Fruit fly (Drosophila melanogaster): Measurements from ENCODE around the gene CG14669.

Gene CG14669

DNA sequence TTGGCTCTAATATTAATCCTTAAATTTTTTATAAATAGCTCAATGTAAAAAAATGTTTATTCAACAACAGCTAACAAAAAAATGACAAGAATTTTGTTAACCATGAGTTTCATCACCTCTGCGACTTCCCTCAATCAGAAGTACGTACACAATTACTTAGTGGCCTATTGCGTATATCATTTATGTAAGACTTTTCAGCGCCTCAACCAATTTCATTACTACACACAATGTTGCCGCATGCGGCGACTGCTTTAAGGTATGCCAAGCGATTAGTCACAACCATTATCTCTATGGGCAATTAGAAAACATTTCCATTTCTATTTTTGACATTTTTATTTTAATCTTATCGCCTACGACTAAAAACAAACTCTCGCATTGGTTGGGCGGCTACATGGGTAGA lies 44.3 kb downstream of the CG14669 start:
- TF ChIP-seq CG7101 (tag; optimal IDR thresholded peaks at IDR 0.05) (no peak), CG12768 (GFP tag; optimal IDR thresholded peaks at IDR 0.05) (no peak), CG14711 (tag; optimal IDR thresholded peaks at IDR 0.05) (no peak), cnc (optimal IDR thresholded peaks at IDR 0.05) (no peak), CG1620 (GFP tag; optimal IDR thresholded peaks at IDR 0.05) (no peak), cic (GFP tag; optimal IDR thresholded peaks at IDR 0.05) (no peak), CG11617 (GFP tag; optimal IDR thresholded peaks at IDR 0.05) (no peak), pad (GFP tag; optimal IDR thresholded peaks at IDR 0.05) (no peak), CG5204 (GFP tag; optimal IDR thresholded peaks at IDR 0.05) (no peak), Mnt (GFP tag; optimal IDR thresholded peaks at IDR 0.05) (no peak), CG33017 (tag; optimal IDR thresholded peaks at IDR 0.05) (no peak), CG7045 (GFP tag; optimal IDR thresholded peaks at IDR 0.05) (no peak), Hr96 (GFP tag; optimal IDR thresholded peaks at IDR 0.05) (no peak), bab1 (GFP tag; optimal IDR thresholded peaks at IDR 0.05) (no peak), ovo (GFP tag; optimal IDR thresholded peaks at IDR 0.05) (no peak), Clk (GFP tag; optimal IDR thresholded peaks at IDR 0.05) (no peak), tj (GFP tag; optimal IDR thresholded peaks at IDR 0.05) (no peak), kay (GFP tag; ENCODE audit: borderline replicate concordance) (no peak)

DNA sequence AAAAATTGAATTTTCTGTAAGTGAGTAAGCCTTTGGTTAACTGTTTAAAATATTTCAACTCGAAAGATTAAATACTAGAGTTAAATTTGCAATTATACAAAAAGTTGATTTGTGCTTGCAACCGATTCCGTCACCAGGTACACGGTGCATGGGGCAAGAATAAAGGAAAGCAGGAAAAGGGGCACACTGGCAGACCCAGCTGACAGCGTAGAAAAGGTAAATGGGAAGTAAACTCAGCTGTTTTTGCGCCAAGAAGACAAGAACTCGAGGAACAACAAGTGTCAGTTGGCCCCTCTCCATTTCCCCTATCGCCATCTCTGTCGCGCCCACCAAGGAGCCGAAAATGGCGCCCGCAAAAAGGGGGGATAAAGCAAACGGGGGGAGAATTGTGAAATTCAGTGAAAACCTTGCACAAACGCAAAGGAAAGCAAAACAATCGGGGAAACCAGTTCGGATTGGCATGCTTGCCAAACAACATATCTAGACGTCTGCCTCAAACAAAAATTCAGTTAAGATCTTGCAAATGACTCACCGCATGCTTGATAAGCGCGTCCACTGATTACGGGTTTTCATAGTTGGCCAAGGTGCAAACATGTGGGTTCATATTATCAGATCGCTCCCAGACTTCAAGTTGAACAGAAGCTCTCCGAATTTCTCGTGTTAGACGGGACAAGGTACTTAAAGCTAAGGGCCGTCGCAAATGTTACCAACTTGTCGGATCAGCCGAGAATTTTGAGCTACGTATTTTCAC lies 49.0 kb downstream of the CG14669 start:
- TF ChIP-seq Hr96 (GFP tag; optimal IDR thresholded peaks at IDR 0.05) (no peak), Mnt (GFP tag; optimal IDR thresholded peaks at IDR 0.05) (no peak), tj (GFP tag; optimal IDR thresholded peaks at IDR 0.05) (peak; percentile 66), CG7045 (GFP tag; optimal IDR thresholded peaks at IDR 0.05) (no peak), pad (GFP tag; optimal IDR thresholded peaks at IDR 0.05) (peak; percentile 28), CG5204 (GFP tag; optimal IDR thresholded peaks at IDR 0.05) (no peak), Clk (GFP tag; optimal IDR thresholded peaks at IDR 0.05) (no peak), ovo (GFP tag; optimal IDR thresholded peaks at IDR 0.05) (no peak)

DNA sequence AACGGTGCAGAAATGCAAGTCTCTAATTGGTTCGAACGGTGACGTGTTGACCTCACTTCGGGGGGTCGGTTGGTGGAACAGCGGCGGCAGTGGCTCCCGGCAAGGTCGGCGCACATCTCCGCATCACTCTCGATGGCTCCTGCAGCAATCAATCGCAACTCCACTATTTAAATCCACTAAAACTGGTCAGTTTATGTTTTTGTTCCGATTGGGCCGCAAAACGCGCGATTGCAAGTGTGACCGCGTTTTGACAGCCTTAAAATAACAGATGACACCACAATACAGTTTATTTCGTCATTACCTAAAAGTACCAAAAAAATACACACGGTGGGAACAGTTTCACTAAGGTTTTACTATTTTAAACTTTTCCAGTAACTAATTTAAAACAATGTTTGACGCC lies 50.2 kb downstream of the CG14669 start, which contains the start of gene PEK:
Gene PEK (minus strand): TSS at position 273 of the 400 bp plus-strand sequence.
- no peak for TF ChIP-seq toe (GFP tag; optimal IDR thresholded peaks at IDR 0.05)
- TF ChIP-seq Crg-1 (GFP tag; optimal IDR thresholded peaks at IDR 0.05), result no peak
- no peak for TF ChIP-seq pad (GFP tag; optimal IDR thresholded peaks at IDR 0.05)
- TF ChIP-seq CG7101 (tag; optimal IDR thresholded peaks at IDR 0.05), result no peak
- TF ChIP-seq bab1 (GFP tag; optimal IDR thresholded peaks at IDR 0.05), result peak; percentile 60
- no peak for TF ChIP-seq Clk (GFP tag; optimal IDR thresholded peaks at IDR 0.05)
- TF ChIP-seq kay (GFP tag; ENCODE audit: borderline replicate concordance), result no peak
- TF ChIP-seq CG14711 (tag; optimal IDR thresholded peaks at IDR 0.05), result peak; percentile 3
- TF ChIP-seq ovo (GFP tag; optimal IDR thresholded peaks at IDR 0.05), result no peak
- TF ChIP-seq CG33017 (tag; optimal IDR thresholded peaks at IDR 0.05), result no peak
- no peak for TF ChIP-seq CG12768 (GFP tag; optimal IDR thresholded peaks at IDR 0.05)
- TF ChIP-seq CG1620 (GFP tag; optimal IDR thresholded peaks at IDR 0.05), result no peak
- TF ChIP-seq cnc (optimal IDR thresholded peaks at IDR 0.05), result no peak
- TF ChIP-seq tj (GFP tag; optimal IDR thresholded peaks at IDR 0.05), result no peak
- peak; percentile 5 for TF ChIP-seq Mnt (GFP tag; optimal IDR thresholded peaks at IDR 0.05)
- no peak for TF ChIP-seq CG5204 (GFP tag; optimal IDR thresholded peaks at IDR 0.05)
- no peak for TF ChIP-seq Hr96 (GFP tag; optimal IDR thresholded peaks at IDR 0.05)
- no peak for TF ChIP-seq CG11617 (GFP tag; optimal IDR thresholded peaks at IDR 0.05)

DNA sequence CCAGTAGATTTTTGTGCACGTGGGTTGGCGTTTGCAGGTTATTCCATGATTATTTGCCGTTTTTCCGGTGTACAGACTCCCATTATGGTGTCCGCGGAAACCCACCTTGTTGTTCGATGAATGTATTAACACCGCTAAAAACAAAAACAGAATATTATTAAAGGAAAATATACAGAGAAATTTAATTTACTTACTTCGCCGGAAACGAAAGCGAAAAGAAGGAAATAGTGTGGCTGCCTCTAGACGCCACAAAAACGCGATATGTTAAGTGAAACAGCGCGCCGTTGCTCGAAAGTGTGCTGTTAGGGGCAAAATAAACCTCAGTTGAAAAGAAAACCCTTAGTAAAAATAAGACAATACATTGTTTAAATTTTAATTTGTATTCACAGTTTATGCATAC lies 52.5 kb downstream of the CG14669 start, which contains the start of gene RpL35A:
Gene RpL35A (minus strand): TSS at position 227 of the 400 bp plus-strand sequence.
- TF ChIP-seq toe (GFP tag; optimal IDR thresholded peaks at IDR 0.05), result no peak
- TF ChIP-seq CG11617 (GFP tag; optimal IDR thresholded peaks at IDR 0.05), result peak; percentile 86
- TF ChIP-seq tj (GFP tag; optimal IDR thresholded peaks at IDR 0.05), result peak; percentile 52
- peak; percentile 79 for TF ChIP-seq CG12768 (GFP tag; optimal IDR thresholded peaks at IDR 0.05)
- no peak for TF ChIP-seq Clk (GFP tag; optimal IDR thresholded peaks at IDR 0.05)
- TF ChIP-seq bab1 (GFP tag; optimal IDR thresholded peaks at IDR 0.05), result peak; percentile 85
- TF ChIP-seq Hr96 (GFP tag; optimal IDR thresholded peaks at IDR 0.05), result peak; percentile 82
- TF ChIP-seq CG7101 (tag; optimal IDR thresholded peaks at IDR 0.05), result peak; percentile 85
- TF ChIP-seq ovo (GFP tag; optimal IDR thresholded peaks at IDR 0.05), result peak; percentile 55
- TF ChIP-seq CG14711 (tag; optimal IDR thresholded peaks at IDR 0.05), result peak; percentile 67
- peak; percentile 83 for TF ChIP-seq CG33017 (tag; optimal IDR thresholded peaks at IDR 0.05)
- TF ChIP-seq kay (GFP tag; ENCODE audit: borderline replicate concordance), result no peak
- no peak for TF ChIP-seq cnc (optimal IDR thresholded peaks at IDR 0.05)
- peak; percentile 92 for TF ChIP-seq Mnt (GFP tag; optimal IDR thresholded peaks at IDR 0.05)
- peak; percentile 70 for TF ChIP-seq Crg-1 (GFP tag; optimal IDR thresholded peaks at IDR 0.05)
- peak; percentile 51 for TF ChIP-seq cic (GFP tag; optimal IDR thresholded peaks at IDR 0.05)
- peak; percentile 69 for TF ChIP-seq CG7045 (GFP tag; optimal IDR thresholded peaks at IDR 0.05)
- peak; percentile 73 for TF ChIP-seq CG1620 (GFP tag; optimal IDR thresholded peaks at IDR 0.05)
- TF ChIP-seq CG5204 (GFP tag; optimal IDR thresholded peaks at IDR 0.05), result no peak
- TF ChIP-seq pad (GFP tag; optimal IDR thresholded peaks at IDR 0.05), result peak; percentile 59

DNA sequence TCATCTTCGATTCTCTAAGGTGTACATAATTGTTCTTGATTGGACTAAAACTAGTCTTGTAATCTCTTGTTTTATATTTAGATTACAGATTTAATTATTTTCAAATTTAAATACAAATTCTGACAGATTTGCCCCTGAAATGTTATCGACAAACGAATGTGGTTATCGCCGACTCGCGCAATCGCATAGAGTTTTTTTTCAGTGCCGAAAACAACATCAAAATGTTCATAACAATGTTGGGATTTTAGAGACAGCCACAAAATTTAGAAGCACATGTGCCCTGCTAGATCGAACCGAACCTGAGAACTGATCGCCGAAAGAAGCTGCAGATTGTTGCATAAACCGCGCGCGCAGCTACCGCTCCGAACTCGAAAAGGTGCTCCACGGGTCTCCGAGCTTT lies 53.3 kb downstream of the CG14669 start, which contains the start of gene POLDIP2:
Gene POLDIP2 (plus strand): TSS at position 160 of the 400 bp plus-strand sequence.
- peak; percentile 37 for TF ChIP-seq Mnt (GFP tag; optimal IDR thresholded peaks at IDR 0.05)
- no peak for TF ChIP-seq CG5204 (GFP tag; optimal IDR thresholded peaks at IDR 0.05)
